Fruit fly (Drosophila melanogaster) whole organism, pupa: ENCODE results near the gene LManII.

Experiments used
- CG10348 ChIP-seq: fragments of 200-800 bp; sonication (Bioruptor generic); IDR thresholded peaks from 2 replicates; pipeline ENCODE4 v1.3.6; 2022; ENCODE audit warnings: missing biosample characterization, missing genetic modification characterization
- CG13204 ChIP-seq: fragments of 200-800 bp; sonication (Bioruptor generic); optimal IDR thresholded peaks from 2 replicates; lab custom pipeline; 2018; ENCODE audit warnings: missing biosample characterization, mild to moderate bottlenecking, missing genetic modification characterization, moderate library complexity
- CG32121 ChIP-seq: fragments of 200-800 bp; sonication (Bioruptor generic); IDR thresholded peaks from 2 replicates; pipeline ENCODE4 v1.3.6; 2022; ENCODE audit warnings: missing biosample characterization, missing genetic modification characterization
- CG34367 ChIP-seq: fragments of 200-800 bp; sonication (Bioruptor generic); optimal IDR thresholded peaks from 2 replicates; lab custom pipeline; 2018; ENCODE audit warnings: missing biosample characterization, mild to moderate bottlenecking, missing genetic modification characterization
- CG4496 ChIP-seq: fragments of 200-800 bp; sonication (Bioruptor generic); IDR thresholded peaks from 3 replicates; pipeline ENCODE4 v1.3.6; 2022; ENCODE audit warnings: missing biosample characterization, missing genetic modification characterization
- CG8159 ChIP-seq: fragments of 200-800 bp; sonication (Bioruptor generic); optimal IDR thresholded peaks from 3 replicates; lab custom pipeline; 2018; ENCODE audit warnings: missing biosample characterization, mild to moderate bottlenecking, missing genetic modification characterization, moderate library complexity
- CG9948 ChIP-seq: fragments of 200-800 bp; sonication (Bioruptor generic); optimal IDR thresholded peaks from 2 replicates; lab custom pipeline; 2018; ENCODE audit warnings: missing biosample characterization, mild to moderate bottlenecking, missing genetic modification characterization, moderate library complexity
- D1 ChIP-seq: fragments of 200-800 bp; sonication (Bioruptor generic); optimal IDR thresholded peaks from 2 replicates; lab custom pipeline; 2018; ENCODE audit warnings: missing biosample characterization, mild to moderate bottlenecking, missing genetic modification characterization, moderate library complexity
- EcR ChIP-seq: fragments of 200-800 bp; sonication (Bioruptor generic); optimal IDR thresholded peaks from 3 replicates; lab custom pipeline; 2019; ENCODE audit warnings: missing biosample characterization, missing genetic modification characterization, mild to moderate bottlenecking, moderate library complexity, missing genetic modification reagents
- Ets98B ChIP-seq: fragments of 200-800 bp; sonication (Bioruptor generic); IDR thresholded peaks from 2 replicates; pipeline ENCODE4 v1.3.6; 2022; ENCODE audit warnings: missing biosample characterization, missing genetic modification characterization
- Pif1A ChIP-seq: fragments of 200-800 bp; sonication (Bioruptor generic); optimal IDR thresholded peaks from 3 replicates; lab custom pipeline; 2016; ENCODE audit warnings: missing biosample characterization, missing genetic modification characterization
- Snoo ChIP-seq: fragments of 200-800 bp; sonication (Bioruptor generic); optimal IDR thresholded peaks from 3 replicates; lab custom pipeline; 2017; ENCODE audit warnings: missing biosample characterization, mild to moderate bottlenecking, missing genetic modification characterization, inconsistent platforms
- fd96Ca ChIP-seq: fragments of 200-800 bp; sonication (Bioruptor generic); IDR thresholded peaks from 3 replicates; pipeline ENCODE4 v1.3.6; 2022; ENCODE audit warnings: missing biosample characterization, missing genetic modification characterization
- gl ChIP-seq: fragments of 200-800 bp; sonication (Bioruptor generic); optimal IDR thresholded peaks from 2 replicates; lab custom pipeline; 2018; ENCODE audit warnings: missing biosample characterization, mild to moderate bottlenecking, missing genetic modification characterization
- rn ChIP-seq: fragments of 200-800 bp; sonication (Bioruptor generic); IDR thresholded peaks from 2 replicates; pipeline ENCODE4 v1.3.6; 2022; ENCODE audit warnings: missing biosample characterization, missing genetic modification characterization

Gene LManII

DNA sequence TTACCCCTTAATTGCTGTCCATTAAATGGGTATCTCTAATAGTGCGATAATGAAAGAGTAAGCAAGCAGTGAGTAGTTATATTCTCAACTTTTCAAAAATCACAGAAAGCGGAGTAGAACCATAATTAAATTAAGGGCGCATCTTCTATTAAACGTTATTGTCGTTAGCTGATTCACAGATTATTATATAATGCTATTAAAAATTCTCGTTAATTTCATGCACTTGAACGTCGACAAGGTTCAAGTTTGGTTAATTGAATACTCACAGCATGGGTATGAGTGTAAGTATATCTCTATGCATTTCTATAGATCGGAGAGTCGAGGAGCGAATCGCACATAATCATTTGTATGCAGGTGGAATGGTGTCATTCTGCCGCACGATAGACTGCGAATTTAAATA is 53.4 kb downstream of the LManII start:
- TF ChIP-seq gl (tag; lab: Kevin White, UChicago): no peak
- TF ChIP-seq CG8159 (tag; lab: Kevin White, UChicago): no peak
- no peak for TF ChIP-seq D1 (tag; lab: Kevin White, UChicago)
- no peak for TF ChIP-seq CG32121
- no peak for TF ChIP-seq Ets98B
- TF ChIP-seq CG13204 (GFP tag; lab: Kevin White, UChicago): no peak
- TF ChIP-seq rn (GFP tag; lab: Robert Waterston, UW): no peak
- TF ChIP-seq CG9948 (tag; lab: Kevin White, UChicago): no peak
- no peak for TF ChIP-seq CG34367 (tag; lab: Kevin White, UChicago)
- no peak for TF ChIP-seq fd96Ca (GFP tag; lab: Robert Waterston, UW)
- no peak for TF ChIP-seq Pif1A (GFP tag; lab: Kevin White, UChicago)
- TF ChIP-seq CG4496 (GFP tag; lab: Robert Waterston, UW): no peak
- no peak for TF ChIP-seq Snoo (tag; lab: Kevin White, UChicago)
- no peak for TF ChIP-seq EcR
- TF ChIP-seq CG10348 (GFP tag; lab: Robert Waterston, UW): no peak
- TF ChIP-seq, all 21 proteins: peak for 0
